Worm (Caenorhabditis elegans): ENCODE results near the gene prp-38.
A peak's percentile ranks its signal among the peaks of the same experiment; 100 is the strongest.

The prp-38 gene

ce11 chrV:10757128-10757527, 48.7 kb downstream of the prp-38 start (continued):
- TF ChIP-seq skn-1 (tag; optimal IDR thresholded peaks at IDR 0.05) (peak; percentile 40), elt-3 (tag; optimal IDR thresholded peaks at IDR 0.05) (peak in 2 of 6 experiments; percentile 15 to 79), nhr-20 (tag; optimal IDR thresholded peaks at IDR 0.05) (peak; percentile 50), mef-2 (tag; optimal IDR thresholded peaks at IDR 0.05) (no peak), egl-27 (tag; optimal IDR thresholded peaks at IDR 0.05) (no peak), lin-39 (tag; optimal IDR thresholded peaks at IDR 0.05) (no peak), mab-9 (GFP tag; IDR thresholded peaks at IDR 0.05) (no peak), ztf-11 (tag; optimal IDR thresholded peaks at IDR 0.05) (no peak), vab-15 (tag; optimal IDR thresholded peaks at IDR 0.05) (no peak), C34B4.2 (tag; optimal IDR thresholded peaks at IDR 0.05) (no peak), aha-1 (tag; optimal IDR thresholded peaks at IDR 0.05) (no peak), mdl-1 (tag; optimal IDR thresholded peaks at IDR 0.05) (no peak), nhr-85 (tag) (peak; percentile 89), nhr-90 (tag; optimal IDR thresholded peaks at IDR 0.05; ENCODE audit: poor library complexity) (no peak), lin-35 (GFP tag; optimal IDR thresholded peaks at IDR 0.05) (peak in 1 of 2 experiments; percentile 12), xbp-1 (tag; optimal IDR thresholded peaks at IDR 0.05) (peak; percentile 39), Y116A8C.19 (tag; optimal IDR thresholded peaks at IDR 0.05; ENCODE audit: borderline replicate concordance) (no peak)

ce11 chrV:10756698-10757097, 49.1 kb downstream of the prp-38 start, which contains the start of gene irld-6:
irld-6 (minus strand) TSS chrV:10756798.
- TF ChIP-seq ets-5 (GFP tag; IDR thresholded peaks at IDR 0.05), result no peak
- no peak for TF ChIP-seq mab-9 (GFP tag; IDR thresholded peaks at IDR 0.05)
- TF ChIP-seq mdl-1 (tag; optimal IDR thresholded peaks at IDR 0.05), result no peak
- TF ChIP-seq rnt-1 (tag; optimal IDR thresholded peaks at IDR 0.05), result no peak
- no peak for TF ChIP-seq aly-2 (tag; optimal IDR thresholded peaks at IDR 0.05)
- no peak for TF ChIP-seq hpl-2 (GFP tag; optimal IDR thresholded peaks at IDR 0.05)
- TF ChIP-seq egl-13 (tag; optimal IDR thresholded peaks at IDR 0.05), result no peak
- no peak for TF ChIP-seq sox-4 (tag; optimal IDR thresholded peaks at IDR 0.05)
- TF ChIP-seq nhr-84 (tag; optimal IDR thresholded peaks at IDR 0.05), result no peak
- TF ChIP-seq ceh-90 (tag; optimal IDR thresholded peaks at IDR 0.05), result no peak
- TF ChIP-seq jun-1 (tag; optimal IDR thresholded peaks at IDR 0.05), result no peak
- TF ChIP-seq mef-2 (tag; optimal IDR thresholded peaks at IDR 0.05), result no peak
- no peak for TF ChIP-seq Y116A8C.19 (tag; optimal IDR thresholded peaks at IDR 0.05; ENCODE audit: borderline replicate concordance)
- TF ChIP-seq unc-98 (GFP tag; IDR thresholded peaks at IDR 0.05), result no peak
- TF ChIP-seq lin-13 (GFP tag; optimal IDR thresholded peaks at IDR 0.05), result no peak
- TF ChIP-seq alr-1 (tag; optimal IDR thresholded peaks at IDR 0.05; ENCODE audit: borderline replicate concordance), result no peak
